Fruit fly (Drosophila melanogaster): ENCODE results near the gene CG14280.
A peak's percentile ranks its signal among the peaks of the same experiment; 100 is the strongest.

Gene CG14280

DNA sequence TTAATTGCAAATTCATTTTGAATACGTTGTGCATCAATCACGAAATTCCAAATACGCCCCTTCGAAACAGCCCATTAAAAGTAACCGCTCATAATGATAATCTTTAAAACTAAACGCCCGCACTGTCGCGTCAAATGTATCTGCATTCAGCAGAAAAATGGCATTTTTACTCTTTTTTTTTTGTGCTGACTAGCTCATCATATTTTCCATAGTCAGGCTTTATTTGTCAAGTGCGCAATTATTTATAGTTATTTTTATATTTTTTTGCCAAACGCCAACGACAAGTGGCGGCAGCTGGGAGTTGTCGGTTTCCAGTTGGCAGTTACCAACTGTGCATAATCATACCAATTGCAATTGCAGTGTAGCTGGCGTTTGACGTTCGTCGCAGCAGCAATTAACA lies at the start of gene CG14280:
CG14280 (plus strand) TSS at position 301 of the 400 bp plus-strand sequence.
- TF ChIP-seq ovo (GFP tag; optimal IDR thresholded peaks at IDR 0.05) (no peak), toe (GFP tag; optimal IDR thresholded peaks at IDR 0.05) (no peak), tj (GFP tag; optimal IDR thresholded peaks at IDR 0.05) (peak; percentile 33), kay (GFP tag; ENCODE audit: borderline replicate concordance) (peak; percentile 15), CG33017 (tag; optimal IDR thresholded peaks at IDR 0.05) (no peak), CG5204 (GFP tag; optimal IDR thresholded peaks at IDR 0.05) (no peak), cic (GFP tag; optimal IDR thresholded peaks at IDR 0.05) (no peak), CG12768 (GFP tag; optimal IDR thresholded peaks at IDR 0.05) (no peak), bab1 (GFP tag; optimal IDR thresholded peaks at IDR 0.05) (no peak), cnc (optimal IDR thresholded peaks at IDR 0.05) (no peak), Mnt (GFP tag; optimal IDR thresholded peaks at IDR 0.05) (no peak), Hr96 (GFP tag; optimal IDR thresholded peaks at IDR 0.05) (no peak), CG1620 (GFP tag; optimal IDR thresholded peaks at IDR 0.05) (no peak), CG7045 (GFP tag; optimal IDR thresholded peaks at IDR 0.05) (no peak)

DNA sequence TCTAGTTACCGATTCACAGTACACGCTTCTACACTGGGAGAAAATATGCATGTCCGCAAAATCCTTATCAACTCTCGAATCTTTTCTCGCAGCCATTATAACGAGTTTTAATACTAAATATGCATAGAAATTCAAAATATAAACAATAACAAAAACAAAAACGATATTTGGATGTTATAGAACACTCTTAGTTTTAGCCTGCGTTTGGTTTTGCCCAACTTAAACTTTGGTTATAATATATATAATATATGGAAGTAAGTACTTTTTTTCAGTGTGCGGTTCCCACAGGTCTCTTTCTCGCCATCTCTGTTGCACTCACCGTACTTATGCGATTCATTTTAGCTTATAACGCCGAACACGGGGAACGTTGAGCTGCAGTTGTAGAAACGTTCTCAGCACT lies 44.8 kb upstream of the CG14280 start, which contains the start of gene cry:
cry (plus strand) TSS at position 377 of the 400 bp plus-strand sequence.
- TF ChIP-seq CG5204 (GFP tag; optimal IDR thresholded peaks at IDR 0.05) (peak; percentile 96), toe (GFP tag; optimal IDR thresholded peaks at IDR 0.05) (peak; percentile 95), pad (GFP tag; optimal IDR thresholded peaks at IDR 0.05) (peak; percentile 96), tj (GFP tag; optimal IDR thresholded peaks at IDR 0.05) (peak; percentile 97), bab1 (GFP tag; optimal IDR thresholded peaks at IDR 0.05) (peak; percentile 95), CG7045 (GFP tag; optimal IDR thresholded peaks at IDR 0.05) (peak; percentile 99), CG11617 (GFP tag; optimal IDR thresholded peaks at IDR 0.05) (peak; percentile 99), Clk (GFP tag; optimal IDR thresholded peaks at IDR 0.05) (peak; percentile 98), cic (GFP tag; optimal IDR thresholded peaks at IDR 0.05) (peak; percentile 96), Mnt (GFP tag; optimal IDR thresholded peaks at IDR 0.05) (peak; percentile 86), CG7101 (tag; optimal IDR thresholded peaks at IDR 0.05) (peak; percentile 97), CG33017 (tag; optimal IDR thresholded peaks at IDR 0.05) (peak; percentile 96), CG14711 (tag; optimal IDR thresholded peaks at IDR 0.05) (peak; percentile 95), kay (GFP tag; ENCODE audit: borderline replicate concordance) (peak; percentile 93), CG12768 (GFP tag; optimal IDR thresholded peaks at IDR 0.05) (peak; percentile 99), ovo (GFP tag; optimal IDR thresholded peaks at IDR 0.05) (peak; percentile 89), CG1620 (GFP tag; optimal IDR thresholded peaks at IDR 0.05) (peak; percentile 93), cnc (optimal IDR thresholded peaks at IDR 0.05) (no peak), Hr96 (GFP tag; optimal IDR thresholded peaks at IDR 0.05) (peak; percentile 92), Crg-1 (GFP tag; optimal IDR thresholded peaks at IDR 0.05) (peak; percentile 89)

DNA sequence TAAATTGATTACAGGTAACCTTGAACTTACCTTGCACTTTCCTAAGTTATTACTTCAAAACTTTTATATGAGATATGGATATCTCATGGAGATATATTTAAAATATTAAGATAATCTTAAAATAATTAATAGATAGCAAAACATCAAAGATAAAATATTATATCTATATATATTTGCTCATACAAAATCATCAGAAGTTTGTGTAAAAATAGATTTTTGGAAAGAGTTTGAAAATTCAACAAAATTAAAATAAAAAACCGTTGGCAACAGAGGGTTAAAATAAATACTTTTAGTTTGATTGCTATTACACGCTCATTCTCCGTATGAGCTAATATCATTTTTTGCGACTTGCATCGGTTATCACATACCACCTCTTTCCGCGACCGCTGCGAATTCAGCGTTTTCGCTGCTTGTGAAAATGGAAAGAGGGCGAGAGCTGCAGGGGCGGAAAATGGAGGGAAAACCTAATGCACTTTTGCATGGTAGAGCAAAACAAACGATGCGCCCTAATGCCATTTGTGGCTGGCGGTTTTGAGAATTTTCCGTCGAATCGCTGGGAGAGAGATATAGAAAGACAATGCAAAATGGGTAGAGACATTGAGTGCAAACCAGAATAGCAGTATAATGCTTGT lies 43.9 kb upstream of the CG14280 start:
- TF ChIP-seq CG11617 (GFP tag; optimal IDR thresholded peaks at IDR 0.05), result peak; percentile 33
- no peak for TF ChIP-seq ovo (GFP tag; optimal IDR thresholded peaks at IDR 0.05)
- peak; percentile 72 for TF ChIP-seq CG7101 (tag; optimal IDR thresholded peaks at IDR 0.05)
- peak; percentile 74 for TF ChIP-seq kay (GFP tag; ENCODE audit: borderline replicate concordance)
- no peak for TF ChIP-seq CG1620 (GFP tag; optimal IDR thresholded peaks at IDR 0.05)
- peak; percentile 72 for TF ChIP-seq CG14711 (tag; optimal IDR thresholded peaks at IDR 0.05)
- TF ChIP-seq CG33017 (tag; optimal IDR thresholded peaks at IDR 0.05), result peak; percentile 64
- peak; percentile 23 for TF ChIP-seq CG12768 (GFP tag; optimal IDR thresholded peaks at IDR 0.05)
- no peak for TF ChIP-seq Crg-1 (GFP tag; optimal IDR thresholded peaks at IDR 0.05)
- peak; percentile 11 for TF ChIP-seq toe (GFP tag; optimal IDR thresholded peaks at IDR 0.05)
- peak; percentile 26 for TF ChIP-seq Hr96 (GFP tag; optimal IDR thresholded peaks at IDR 0.05)
- TF ChIP-seq bab1 (GFP tag; optimal IDR thresholded peaks at IDR 0.05), result peak; percentile 35
- peak; percentile 97 for TF ChIP-seq tj (GFP tag; optimal IDR thresholded peaks at IDR 0.05)
- TF ChIP-seq CG7045 (GFP tag; optimal IDR thresholded peaks at IDR 0.05), result no peak
- TF ChIP-seq CG5204 (GFP tag; optimal IDR thresholded peaks at IDR 0.05), result no peak
- TF ChIP-seq Clk (GFP tag; optimal IDR thresholded peaks at IDR 0.05), result no peak
- TF ChIP-seq Mnt (GFP tag; optimal IDR thresholded peaks at IDR 0.05), result peak; percentile 19
- peak; percentile 82 for TF ChIP-seq cic (GFP tag; optimal IDR thresholded peaks at IDR 0.05)
- TF ChIP-seq pad (GFP tag; optimal IDR thresholded peaks at IDR 0.05), result peak; percentile 29
- TF ChIP-seq cnc (optimal IDR thresholded peaks at IDR 0.05), result no peak

dm6 chr3R:19221350-19221749 lies 35.2 kb upstream of the CG14280 start:
- TF ChIP-seq CG11617 (GFP tag; optimal IDR thresholded peaks at IDR 0.05), result no peak
- TF ChIP-seq CG14711 (tag; optimal IDR thresholded peaks at IDR 0.05), result no peak
- no peak for TF ChIP-seq CG33017 (tag; optimal IDR thresholded peaks at IDR 0.05)
- no peak for TF ChIP-seq CG7101 (tag; optimal IDR thresholded peaks at IDR 0.05)
- no peak for TF ChIP-seq Crg-1 (GFP tag; optimal IDR thresholded peaks at IDR 0.05)
- TF ChIP-seq ovo (GFP tag; optimal IDR thresholded peaks at IDR 0.05), result no peak
- no peak for TF ChIP-seq cnc (optimal IDR thresholded peaks at IDR 0.05)
- no peak for TF ChIP-seq kay (GFP tag; ENCODE audit: borderline replicate concordance)

DNA sequence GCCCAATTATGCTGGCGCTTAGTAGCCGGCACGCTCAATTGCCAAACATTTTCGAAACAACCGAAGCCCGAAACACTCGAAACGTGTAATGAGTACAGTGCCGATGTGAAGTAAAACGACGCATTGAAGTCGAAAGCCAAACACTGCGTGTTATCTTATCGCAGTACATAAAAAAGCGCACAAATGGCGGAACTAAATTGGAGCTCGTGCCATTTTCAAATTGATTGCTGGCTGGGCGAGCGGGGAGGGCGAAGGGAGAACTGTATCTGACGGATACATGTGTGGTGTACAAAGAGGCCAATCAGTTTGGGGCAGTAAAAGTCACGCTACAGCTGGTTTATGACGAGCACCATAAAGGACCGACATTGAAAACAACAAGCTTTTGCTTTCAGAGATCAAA lies 33.2 kb upstream of the CG14280 start:
- TF ChIP-seq Crg-1 (GFP tag; optimal IDR thresholded peaks at IDR 0.05) (no peak), Mnt (GFP tag; optimal IDR thresholded peaks at IDR 0.05) (peak; percentile 35), pad (GFP tag; optimal IDR thresholded peaks at IDR 0.05) (peak; percentile 5), cic (GFP tag; optimal IDR thresholded peaks at IDR 0.05) (peak; percentile 22), Hr96 (GFP tag; optimal IDR thresholded peaks at IDR 0.05) (no peak)

dm6 chr3R:19225446-19225955 lies 31.1 kb upstream of the CG14280 start:
- TF ChIP-seq CG12768 (GFP tag; optimal IDR thresholded peaks at IDR 0.05), result peak; percentile 18
- peak; percentile 29 for TF ChIP-seq kay (GFP tag; ENCODE audit: borderline replicate concordance)
- no peak for TF ChIP-seq CG1620 (GFP tag; optimal IDR thresholded peaks at IDR 0.05)
- peak; percentile 52 for TF ChIP-seq cic (GFP tag; optimal IDR thresholded peaks at IDR 0.05)

All from whole organism, adult.